Fruit fly (Drosophila melanogaster) whole organism, pupa: ENCODE data around the gene dpr3.

Experiments
- CG10348 ChIP-seq: fragments of 200-800 bp; sonication (Bioruptor generic); IDR thresholded peaks from 2 replicates; pipeline ENCODE4 v1.3.6; 2022; ENCODE audit warnings: missing biosample characterization, missing genetic modification characterization
- CG14655 ChIP-seq: fragments of 200-800 bp; sonication (Bioruptor generic); optimal IDR thresholded peaks from 3 replicates; lab custom pipeline; 2017; ENCODE audit warnings: mild to moderate bottlenecking, missing biosample characterization, missing genetic modification reagents, missing genetic modification characterization
- CG15710 ChIP-seq: fragments of 200-800 bp; sonication (Bioruptor generic); optimal IDR thresholded peaks from 2 replicates; lab custom pipeline; 2018; ENCODE audit warnings: missing biosample characterization, mild to moderate bottlenecking, missing genetic modification characterization, moderate library complexity
- CG17806 ChIP-seq: fragments of 200-800 bp; sonication (Bioruptor generic); optimal IDR thresholded peaks from 2 replicates; lab custom pipeline; 2018; ENCODE audit warnings: missing biosample characterization, mild to moderate bottlenecking, missing genetic modification characterization, moderate library complexity
- CG32121 ChIP-seq: fragments of 200-800 bp; sonication (Bioruptor generic); IDR thresholded peaks from 2 replicates; pipeline ENCODE4 v1.3.6; 2022; ENCODE audit warnings: missing biosample characterization, missing genetic modification characterization
- CG8159 ChIP-seq: fragments of 200-800 bp; sonication (Bioruptor generic); optimal IDR thresholded peaks from 3 replicates; lab custom pipeline; 2018; ENCODE audit warnings: missing biosample characterization, mild to moderate bottlenecking, missing genetic modification characterization, moderate library complexity
- CG9948 ChIP-seq: fragments of 200-800 bp; sonication (Bioruptor generic); optimal IDR thresholded peaks from 2 replicates; lab custom pipeline; 2018; ENCODE audit warnings: missing biosample characterization, mild to moderate bottlenecking, missing genetic modification characterization, moderate library complexity
- D1 ChIP-seq: fragments of 200-800 bp; sonication (Bioruptor generic); optimal IDR thresholded peaks from 2 replicates; lab custom pipeline; 2018; ENCODE audit warnings: missing biosample characterization, mild to moderate bottlenecking, missing genetic modification characterization, moderate library complexity
- EcR ChIP-seq: fragments of 200-800 bp; sonication (Bioruptor generic); optimal IDR thresholded peaks from 3 replicates; lab custom pipeline; 2019; ENCODE audit warnings: missing biosample characterization, missing genetic modification characterization, mild to moderate bottlenecking, moderate library complexity, missing genetic modification reagents
- Ets98B ChIP-seq: fragments of 200-800 bp; sonication (Bioruptor generic); IDR thresholded peaks from 2 replicates; pipeline ENCODE4 v1.3.6; 2022; ENCODE audit warnings: missing biosample characterization, missing genetic modification characterization
- Snoo ChIP-seq: fragments of 200-800 bp; sonication (Bioruptor generic); optimal IDR thresholded peaks from 3 replicates; lab custom pipeline; 2017; ENCODE audit warnings: missing biosample characterization, mild to moderate bottlenecking, missing genetic modification characterization, inconsistent platforms
- rn ChIP-seq: fragments of 200-800 bp; sonication (Bioruptor generic); IDR thresholded peaks from 2 replicates; pipeline ENCODE4 v1.3.6; 2022; ENCODE audit warnings: missing biosample characterization, missing genetic modification characterization

dm6 chr2L:2044826-2045225, 64.9 kb downstream of the dpr3 start:
- TF ChIP-seq rn (GFP tag; lab: Robert Waterston, UW) (no peak), Snoo (no peak), CG17806 (no peak), EcR (GFP tag; lab: Kevin White, UChicago) (no peak), CG8159 (tag; lab: Kevin White, UChicago) (no peak), CG15710 (tag; lab: Kevin White, UChicago) (no peak), CG10348 (GFP tag; lab: Robert Waterston, UW) (no peak), D1 (tag; lab: Kevin White, UChicago) (no peak), CG9948 (no peak), Ets98B (GFP tag; lab: Robert Waterston, UW) (no peak), CG14655 (GFP tag; lab: Kevin White, UChicago) (no peak), CG32121 (GFP tag; lab: Robert Waterston, UW) (no peak)
